Fruit fly (Drosophila melanogaster) Kc167 (cell line): ENCODE results near the gene r-l.

Experiments
- Myc ChIP-seq: fragments of >200 bp; optimal IDR thresholded peaks from 2 replicates; lab custom pipeline; 2017; ENCODE audit warnings: missing external identifiers
- Sin3A ChIP-seq: fragments of >200 bp; optimal IDR thresholded peaks from 2 replicates; lab custom pipeline; 2018; ENCODE audit warnings: missing external identifiers
- h ChIP-seq: fragments of >200 bp; optimal IDR thresholded peaks from 3 replicates; lab custom pipeline; 2018; ENCODE audit warnings: missing external identifiers
- insv ChIP-seq: fragments of >200 bp; optimal IDR thresholded peaks from 3 replicates; lab custom pipeline; 2018; ENCODE audit warnings: missing external identifiers
- psq ChIP-seq: fragments of >200 bp; optimal IDR thresholded peaks from 2 replicates; lab custom pipeline; 2017; ENCODE audit warnings: missing external identifiers
- ttk ChIP-seq: sonication (Bioruptor generic); optimal IDR thresholded peaks from 2 replicates; lab custom pipeline; 2017; ENCODE audit warnings: missing external identifiers

- TF ChIP-seq Sin3A (lab: Kevin White, UChicago) (no peak), psq (lab: Kevin White, UChicago) (no peak), Myc (lab: Kevin White, UChicago) (no peak), ttk (no peak), h (no peak), insv (lab: Kevin White, UChicago) (no peak)
Measured at dm6 chr3R:21066469-21067284, 6.4 kb downstream of the r-l start.
